Worm (Caenorhabditis elegans) whole organism, midembryonic: Measurements from ENCODE around the gene M7.12.

ENCODE experiments used
- T22C8.4 ChIP-seq: fragments of 200-800 bp; sonication (Bioruptor generic); IDR thresholded peaks from 2 replicates; pipeline ENCODE4 v1.3.6; 2022; ENCODE audit warnings: missing genetic modification characterization, missing compliant biosample characterization
- cog-1 ChIP-seq: sonication (generic microtip); optimal IDR thresholded peaks from 2 replicates; lab custom pipeline; 2016; ENCODE audit warnings: missing genetic modification characterization, missing compliant biosample characterization
- flt-1 ChIP-seq: fragments of 200-800 bp; sonication (Bioruptor generic); IDR thresholded peaks from 2 replicates; pipeline ENCODE4 v1.3.6; 2022; ENCODE audit warnings: missing genetic modification characterization, missing compliant biosample characterization
- klf-2 ChIP-seq: fragments of 200-800 bp; sonication (Bioruptor generic); conservative IDR thresholded peaks from 2 replicates; pipeline ENCODE4 v1.3.6; 2022; ENCODE audit warnings: missing genetic modification reagents, missing genetic modification characterization, missing compliant biosample characterization
- med-1 ChIP-seq: sonication (generic microtip); optimal IDR thresholded peaks from 2 replicates; lab custom pipeline; 2017; ENCODE audit warnings: missing genetic modification characterization, mild to moderate bottlenecking, missing compliant biosample characterization, antibody characterized with exemption, missing genetic modification reagents; ENCODE audit not compliant: insufficient read depth
- ref-1 ChIP-seq: fragments of 200-800 bp; sonication (Bioruptor generic); conservative IDR thresholded peaks from 2 replicates; pipeline ENCODE4 v1.3.6; 2022; ENCODE audit warnings: missing genetic modification reagents, missing genetic modification characterization, missing compliant biosample characterization
- tab-1 ChIP-seq: fragments of 200-800 bp; sonication (Bioruptor generic); IDR thresholded peaks from 2 replicates; pipeline ENCODE4 v1.3.6; 2022; ENCODE audit warnings: missing genetic modification characterization, missing compliant biosample characterization
- ztf-23 ChIP-seq: fragments of 200-800 bp; sonication (Bioruptor generic); IDR thresholded peaks from 2 replicates; pipeline ENCODE4 v1.3.6; 2022; ENCODE audit warnings: missing genetic modification reagents, missing genetic modification characterization, missing compliant biosample characterization
- ztf-29 ChIP-seq: fragments of 200-800 bp; sonication (Bioruptor generic); IDR thresholded peaks from 2 replicates; pipeline ENCODE4 v1.3.6; 2022; ENCODE audit warnings: missing genetic modification reagents, missing genetic modification characterization, missing compliant biosample characterization

The M7.12 gene

ce11 chrIV:11049806-11050205 lies 48.0 kb downstream of the M7.12 start, which contains the start of gene F36H1.3:
Gene F36H1.3 (plus strand): TSS chrIV:11050128.
- TF ChIP-seq ztf-29, result no peak
- no peak for TF ChIP-seq klf-2
- no peak for TF ChIP-seq med-1 (GFP tag; lab: Kevin White, UChicago)
- no peak for TF ChIP-seq ref-1 (GFP tag; lab: Robert Waterston, UW)
- TF ChIP-seq cog-1 (tag; lab: Kevin White, UChicago), result no peak
- no peak for TF ChIP-seq ztf-23 (GFP tag; lab: Robert Waterston, UW)
- TF ChIP-seq flt-1 (GFP tag; lab: Robert Waterston, UW), result no peak
- TF ChIP-seq T22C8.4 (GFP tag; lab: Robert Waterston, UW), result no peak
- no peak for TF ChIP-seq tab-1 (GFP tag; lab: Robert Waterston, UW)

ce11 chrIV:11048871-11049270 lies 48.9 kb downstream of the M7.12 start, which contains the start of gene F36H1.11:
Gene F36H1.11 (plus strand): TSS chrIV:11049171.
- TF ChIP-seq T22C8.4 (GFP tag; lab: Robert Waterston, UW) (no peak), ztf-29 (no peak), flt-1 (GFP tag; lab: Robert Waterston, UW) (no peak), ztf-23 (GFP tag; lab: Robert Waterston, UW) (no peak), med-1 (GFP tag; lab: Kevin White, UChicago) (no peak), cog-1 (tag; lab: Kevin White, UChicago) (no peak), klf-2 (no peak), ref-1 (GFP tag; lab: Robert Waterston, UW) (no peak), tab-1 (GFP tag; lab: Robert Waterston, UW) (no peak)
